Worm (Caenorhabditis elegans): Measurements from ENCODE around the gene Y59E9AL.8.
A peak's percentile ranks its signal among the peaks of the same experiment; 100 is the strongest.

Y59E9AL.8 gene

DNA sequence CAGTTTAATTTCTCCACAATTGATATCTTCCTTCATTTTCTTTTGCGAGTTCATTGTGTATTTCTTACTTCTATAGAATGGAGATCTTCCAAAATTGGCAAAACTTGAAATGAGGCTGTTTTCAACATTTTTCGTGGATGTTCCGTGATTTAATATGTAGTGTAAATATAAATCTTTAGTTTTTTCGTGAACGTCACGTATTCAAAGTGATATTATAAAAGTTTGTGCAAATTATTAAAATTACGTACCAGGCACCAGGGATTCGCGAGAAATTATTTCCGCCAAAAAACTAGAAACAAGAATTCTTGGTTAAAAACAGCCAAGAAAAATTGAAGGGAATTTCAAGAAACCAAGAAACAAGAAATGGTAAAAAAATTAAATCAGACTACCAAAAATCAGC lies at the start of gene Y59E9AL.8:
Y59E9AL.8 (minus strand) TSS at position 101 of the 400 bp plus-strand sequence.
- TF ChIP-seq che-1 (tag; optimal IDR thresholded peaks at IDR 0.05) (no peak), K09A11.1 (tag; optimal IDR thresholded peaks at IDR 0.05; ENCODE audit: insufficient read depth) (no peak), sox-2 (GFP tag; IDR thresholded peaks at IDR 0.05) (no peak), odd-2 (tag; optimal IDR thresholded peaks at IDR 0.05) (no peak), nfya-1 (tag; optimal IDR thresholded peaks at IDR 0.05) (no peak), npax-4 (tag; optimal IDR thresholded peaks at IDR 0.05) (no peak), ceh-45 (GFP tag; IDR thresholded peaks at IDR 0.05) (no peak), T23F11.4 (GFP tag; optimal IDR thresholded peaks at IDR 0.05) (no peak), sdc-2 (tag; optimal IDR thresholded peaks at IDR 0.05) (no peak), gmeb-2 (tag; optimal IDR thresholded peaks at IDR 0.05) (no peak), syd-9 (tag; optimal IDR thresholded peaks at IDR 0.05) (no peak), unc-42 (tag; optimal IDR thresholded peaks at IDR 0.05) (no peak), ceh-6 (GFP tag; optimal IDR thresholded peaks at IDR 0.05) (no peak), tbx-7 (tag; optimal IDR thresholded peaks at IDR 0.05) (no peak)

DNA sequence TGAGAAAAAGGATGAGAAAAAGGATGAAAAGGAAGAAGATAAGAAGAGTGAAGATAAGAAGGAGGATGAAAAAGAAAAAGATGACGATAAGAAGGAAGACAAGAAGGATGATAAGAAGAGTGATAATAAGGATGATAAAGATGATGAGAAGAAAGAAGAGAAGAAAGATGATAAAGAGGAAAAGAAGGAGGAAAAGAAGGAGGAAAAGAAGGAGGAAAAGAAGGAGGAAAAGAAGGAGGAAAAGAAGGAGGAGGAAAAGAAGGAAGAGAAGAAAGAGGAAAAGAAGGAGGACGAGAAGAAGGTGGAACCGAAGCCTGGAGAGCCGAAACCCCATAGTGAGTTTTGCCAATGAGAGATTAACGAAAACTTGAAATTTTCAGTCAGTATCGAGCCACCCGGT lies 49.2 kb upstream of the Y59E9AL.8 start:
- TF ChIP-seq ceh-24 (tag; optimal IDR thresholded peaks at IDR 0.05) (no peak), elt-2 (tag; optimal IDR thresholded peaks at IDR 0.05) (peak; percentile 70), K09A11.1 (tag; optimal IDR thresholded peaks at IDR 0.05; ENCODE audit: insufficient read depth) (no peak), hlh-6 (tag; optimal IDR thresholded peaks at IDR 0.05) (no peak)

- TF ChIP-seq hlh-30 (tag; optimal IDR thresholded peaks at IDR 0.05; ENCODE audit: insufficient read depth) (no peak), fkh-10 (GFP tag; optimal IDR thresholded peaks at IDR 0.05) (no peak), hlh-8 (tag; optimal IDR thresholded peaks at IDR 0.05) (no peak), zip-5 (tag; optimal IDR thresholded peaks at IDR 0.05) (no peak), ceh-31 (tag; optimal IDR thresholded peaks at IDR 0.05) (no peak), gmeb-2 (tag; optimal IDR thresholded peaks at IDR 0.05) (no peak), ceh-30 (tag; optimal IDR thresholded peaks at IDR 0.05) (no peak), ceh-19 (GFP tag; optimal IDR thresholded peaks at IDR 0.05) (no peak), unc-42 (tag; optimal IDR thresholded peaks at IDR 0.05) (no peak), ttx-3 (tag; optimal IDR thresholded peaks at IDR 0.05) (no peak), elt-2 (tag; optimal IDR thresholded peaks at IDR 0.05) (no peak)
These were observed 48.4 kb upstream of the Y59E9AL.8 start, which contains the start of gene F36H12.3 for ce11 chrIV:5272518-5272917. F36H12.3 (plus strand) TSS chrIV:5272818.

- TF ChIP-seq ceh-9 (tag; optimal IDR thresholded peaks at IDR 0.05), result no peak
- no peak for TF ChIP-seq sox-4 (tag; optimal IDR thresholded peaks at IDR 0.05)
- TF ChIP-seq dmd-4 (tag; optimal IDR thresholded peaks at IDR 0.05; ENCODE audit: borderline replicate concordance), result no peak
- no peak for TF ChIP-seq pqm-1 (tag; optimal IDR thresholded peaks at IDR 0.05)
- TF ChIP-seq ceh-2 (tag; optimal IDR thresholded peaks at IDR 0.05), result no peak
- no peak for TF ChIP-seq lim-6 (tag; optimal IDR thresholded peaks at IDR 0.05)
- no peak for TF ChIP-seq K09A11.1 (tag; optimal IDR thresholded peaks at IDR 0.05; ENCODE audit: insufficient read depth)
- TF ChIP-seq hlh-30 (tag; optimal IDR thresholded peaks at IDR 0.05; ENCODE audit: insufficient read depth), result no peak
- no peak for TF ChIP-seq ref-2 (tag; optimal IDR thresholded peaks at IDR 0.05)
- TF ChIP-seq Y22D7AL.16 (tag; optimal IDR thresholded peaks at IDR 0.05), result no peak
- no peak for TF ChIP-seq lin-11 (tag; optimal IDR thresholded peaks at IDR 0.05)
- TF ChIP-seq tbx-7 (tag; optimal IDR thresholded peaks at IDR 0.05), result no peak
- TF ChIP-seq hlh-15 (tag; optimal IDR thresholded peaks at IDR 0.05), result no peak
- no peak for TF ChIP-seq pha-2 (tag; optimal IDR thresholded peaks at IDR 0.05)
- no peak for TF ChIP-seq hlh-6 (tag; optimal IDR thresholded peaks at IDR 0.05)
- TF ChIP-seq ceh-14 (tag; optimal IDR thresholded peaks at IDR 0.05), result no peak
- TF ChIP-seq madf-2 (tag; optimal IDR thresholded peaks at IDR 0.05), result no peak
- TF ChIP-seq T23F11.4 (GFP tag; optimal IDR thresholded peaks at IDR 0.05), result no peak
These were observed 44.7 kb upstream of the Y59E9AL.8 start, which contains the start of gene F36H12.4 for ce11 chrIV:5268803-5269202. F36H12.4 (plus strand) TSS chrIV:5269103.
